Worm (Caenorhabditis elegans): ENCODE results near the gene Y54G2A.18.

Gene Y54G2A.18

DNA sequence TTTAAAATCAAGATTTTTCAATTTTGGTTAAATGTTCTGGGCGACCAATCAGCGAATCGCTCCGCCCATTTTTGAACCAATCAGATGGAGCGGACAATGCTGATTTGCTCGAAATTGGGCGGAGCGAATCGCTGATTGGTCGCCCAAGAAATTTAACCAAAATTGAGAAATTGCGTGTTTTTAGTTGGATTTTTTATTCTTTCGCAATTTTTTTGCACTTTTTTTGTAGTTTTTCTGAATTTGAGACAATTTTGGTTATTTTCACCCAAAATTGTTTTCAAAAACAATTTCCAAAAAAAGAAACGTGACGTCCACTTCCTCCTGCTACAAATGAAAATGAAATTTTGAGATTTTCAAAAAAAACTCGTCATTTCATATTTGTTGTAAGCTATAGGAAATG lies 5.6 kb downstream of the Y54G2A.18 start, which contains the start of gene dml-1:
TSS of gene dml-1 (plus strand) at position 301 of the 400 bp plus-strand sequence.
- TF ChIP-seq hnd-1 (tag; optimal IDR thresholded peaks at IDR 0.05) (no peak), hmg-4 (GFP tag; optimal IDR thresholded peaks at IDR 0.05) (no peak), tbx-37 (GFP tag; conservative IDR thresholded peaks at IDR 0.05) (no peak)

DNA sequence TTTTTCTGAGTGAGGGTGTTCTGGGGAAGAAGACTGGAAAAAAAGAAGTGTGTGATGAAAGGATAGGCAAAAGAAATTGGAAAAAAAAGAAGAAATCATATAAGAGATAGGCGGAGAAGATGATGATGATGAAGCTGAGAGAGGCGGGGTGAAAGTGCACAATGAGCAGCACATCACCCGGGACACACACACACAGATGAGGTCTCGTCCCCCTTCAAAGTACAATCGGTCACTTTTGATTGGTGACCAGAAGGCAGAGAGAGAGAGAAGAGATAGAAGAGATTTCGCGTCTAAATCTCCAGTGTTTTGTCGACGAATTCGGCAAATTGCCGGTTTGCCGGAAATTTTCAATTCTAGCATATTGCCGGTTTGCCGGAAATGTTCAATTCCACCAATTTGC lies 7.0 kb downstream of the Y54G2A.18 start:
- TF ChIP-seq sea-1 (GFP tag; conservative IDR thresholded peaks at IDR 0.05), result no peak
- no peak for TF ChIP-seq ama-1 (optimal IDR thresholded peaks at IDR 0.05)
- no peak for TF ChIP-seq ceh-36 (tag; optimal IDR thresholded peaks at IDR 0.05)
- TF ChIP-seq tbx-11 (GFP tag; IDR thresholded peaks at IDR 0.05), result no peak
- no peak for TF ChIP-seq hnd-1 (tag; optimal IDR thresholded peaks at IDR 0.05)
- TF ChIP-seq pes-1 (GFP tag; IDR thresholded peaks at IDR 0.05), result no peak
- TF ChIP-seq hmg-4 (GFP tag; optimal IDR thresholded peaks at IDR 0.05), result no peak
- no peak for TF ChIP-seq scrt-1 (GFP tag; IDR thresholded peaks at IDR 0.05)
- no peak for TF ChIP-seq ets-7 (tag; optimal IDR thresholded peaks at IDR 0.05)

DNA sequence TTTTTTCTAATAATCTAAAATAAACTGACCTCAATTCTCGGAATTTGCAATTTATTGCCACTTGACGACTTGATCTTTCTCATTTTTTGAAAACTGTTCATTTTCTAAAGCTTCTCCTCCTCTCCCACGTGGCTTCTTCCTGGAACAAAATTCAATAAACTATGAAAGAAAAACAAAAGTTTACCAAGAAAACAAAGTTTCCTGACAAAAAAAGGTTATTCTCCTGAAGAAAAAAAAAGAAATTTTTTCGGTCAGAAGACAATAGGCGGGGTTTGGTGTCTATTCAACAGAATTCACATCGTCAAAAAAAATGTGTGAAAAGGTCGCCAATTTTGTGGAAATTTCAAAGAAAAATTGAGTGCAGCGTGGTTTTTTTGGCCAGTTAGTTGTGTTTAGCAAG lies 27.6 kb downstream of the Y54G2A.18 start, which contains the start of gene Y54G2A.16:
TSS of gene Y54G2A.16 (minus strand) at position 101 of the 400 bp plus-strand sequence.
- TF ChIP-seq hnd-1 (tag; optimal IDR thresholded peaks at IDR 0.05) (no peak), aly-1 (tag; optimal IDR thresholded peaks at IDR 0.05) (no peak), tbx-11 (GFP tag; IDR thresholded peaks at IDR 0.05) (no peak), pes-1 (GFP tag; IDR thresholded peaks at IDR 0.05) (no peak), ceh-13 (GFP tag; optimal IDR thresholded peaks at IDR 0.05) (no peak), ama-1 (optimal IDR thresholded peaks at IDR 0.05) (no peak), B0310.2 (tag; optimal IDR thresholded peaks at IDR 0.05) (no peak), ceh-36 (tag; optimal IDR thresholded peaks at IDR 0.05) (no peak), hmg-4 (GFP tag; optimal IDR thresholded peaks at IDR 0.05) (no peak), flt-1 (GFP tag; IDR thresholded peaks at IDR 0.05) (no peak), sea-1 (GFP tag; conservative IDR thresholded peaks at IDR 0.05) (no peak), tra-4 (tag; optimal IDR thresholded peaks at IDR 0.05) (no peak), ets-7 (tag; optimal IDR thresholded peaks at IDR 0.05) (no peak), F13C5.2 (tag; optimal IDR thresholded peaks at IDR 0.05) (no peak)

DNA sequence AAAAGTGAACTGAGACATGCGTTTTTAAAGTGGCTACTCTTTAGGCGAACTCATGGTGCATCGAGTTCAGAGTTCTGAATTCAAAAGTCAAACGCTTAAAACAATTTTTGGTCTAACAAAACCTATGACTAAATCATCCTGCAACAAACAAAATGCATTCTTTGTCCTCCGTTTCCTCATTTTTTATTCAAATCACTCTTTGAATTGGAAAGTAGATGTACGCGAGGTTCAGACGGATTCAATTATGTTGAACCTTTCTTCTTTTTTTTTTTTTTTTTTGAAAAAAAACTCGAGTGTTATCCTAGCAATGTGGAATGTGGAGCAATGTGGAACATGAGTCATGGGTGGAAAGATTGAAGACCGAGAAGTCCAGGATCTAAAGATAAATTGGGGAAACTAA lies 33.6 kb downstream of the Y54G2A.18 start:
- no peak for TF ChIP-seq F13C5.2 (tag; optimal IDR thresholded peaks at IDR 0.05)

DNA sequence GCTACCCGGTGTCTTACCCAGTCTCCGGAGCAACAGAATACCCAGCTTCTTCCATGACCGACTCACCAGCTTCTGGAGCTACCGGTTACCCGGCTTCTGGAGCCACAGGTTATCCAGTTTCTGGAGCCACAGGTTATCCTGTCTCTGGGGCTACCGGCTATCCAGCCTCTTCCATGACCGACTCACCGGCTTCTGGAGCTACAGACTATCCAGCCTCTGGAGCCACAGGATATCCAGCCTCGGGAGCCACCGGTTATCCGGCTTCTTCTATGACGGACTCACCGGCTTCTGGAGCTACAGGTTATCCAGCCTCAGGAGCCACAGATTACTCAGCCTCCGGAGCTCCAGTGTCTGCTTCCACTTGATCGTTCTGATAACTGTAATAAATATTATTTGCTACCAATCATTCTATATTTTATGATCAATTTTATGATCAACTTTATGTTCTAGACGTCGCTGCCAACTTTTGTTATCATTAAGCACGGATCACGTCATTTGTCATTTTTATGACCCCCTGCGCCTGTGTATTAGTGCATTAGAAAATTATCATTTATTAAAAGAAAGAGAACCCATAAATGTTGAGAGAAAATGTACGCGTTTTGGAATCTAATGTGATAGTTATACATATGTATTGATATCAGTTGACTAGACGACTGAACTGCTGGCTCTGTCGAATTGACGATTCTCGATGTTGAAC lies 37.1 kb downstream of the Y54G2A.18 start:
- no peak for TF ChIP-seq tra-4 (tag; optimal IDR thresholded peaks at IDR 0.05)
- no peak for TF ChIP-seq F13C5.2 (tag; optimal IDR thresholded peaks at IDR 0.05)
- no peak for TF ChIP-seq ama-1 (optimal IDR thresholded peaks at IDR 0.05)
- no peak for TF ChIP-seq ets-7 (tag; optimal IDR thresholded peaks at IDR 0.05)
- no peak for TF ChIP-seq scrt-1 (GFP tag; IDR thresholded peaks at IDR 0.05)
- no peak for TF ChIP-seq hnd-1 (tag; optimal IDR thresholded peaks at IDR 0.05)
- TF ChIP-seq flt-1 (GFP tag; IDR thresholded peaks at IDR 0.05), result no peak
- TF ChIP-seq ceh-13 (GFP tag; optimal IDR thresholded peaks at IDR 0.05), result no peak
- TF ChIP-seq sea-1 (GFP tag; conservative IDR thresholded peaks at IDR 0.05), result no peak
- TF ChIP-seq tbx-37 (GFP tag; conservative IDR thresholded peaks at IDR 0.05), result no peak
- no peak for TF ChIP-seq B0310.2 (tag; optimal IDR thresholded peaks at IDR 0.05)
- TF ChIP-seq aly-1 (tag; optimal IDR thresholded peaks at IDR 0.05), result no peak
- no peak for TF ChIP-seq pes-1 (GFP tag; IDR thresholded peaks at IDR 0.05)
- TF ChIP-seq hmg-4 (GFP tag; optimal IDR thresholded peaks at IDR 0.05), result no peak

DNA sequence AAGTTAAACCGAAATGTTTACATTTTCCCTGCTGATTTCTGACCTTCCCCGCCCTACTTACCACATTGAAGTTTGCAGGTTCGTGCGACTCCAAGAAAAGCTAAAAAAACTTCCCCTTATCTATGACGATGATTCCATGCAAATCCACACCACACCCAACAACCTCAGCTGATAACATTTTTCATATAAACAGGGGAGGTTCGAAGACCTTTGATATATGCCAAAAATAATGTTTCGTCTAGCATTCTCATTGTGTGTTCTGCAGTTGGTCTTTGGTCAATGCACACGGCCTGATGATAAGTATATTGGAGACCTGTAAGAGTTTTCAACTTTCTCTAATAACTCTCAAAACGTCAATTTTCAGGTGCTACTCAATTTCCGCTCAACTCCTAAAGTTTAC lies 38.1 kb downstream of the Y54G2A.18 start:
- TF ChIP-seq sea-1 (GFP tag; conservative IDR thresholded peaks at IDR 0.05), result no peak
- no peak for TF ChIP-seq F13C5.2 (tag; optimal IDR thresholded peaks at IDR 0.05)
- TF ChIP-seq ceh-36 (tag; optimal IDR thresholded peaks at IDR 0.05), result no peak
- TF ChIP-seq hmbx-1 (tag; optimal IDR thresholded peaks at IDR 0.05), result no peak
- TF ChIP-seq aly-1 (tag; optimal IDR thresholded peaks at IDR 0.05), result no peak
- no peak for TF ChIP-seq tbx-37 (GFP tag; conservative IDR thresholded peaks at IDR 0.05)
- no peak for TF ChIP-seq hnd-1 (tag; optimal IDR thresholded peaks at IDR 0.05)
- TF ChIP-seq flt-1 (GFP tag; IDR thresholded peaks at IDR 0.05), result no peak
- TF ChIP-seq ets-7 (tag; optimal IDR thresholded peaks at IDR 0.05), result no peak
- TF ChIP-seq tra-4 (tag; optimal IDR thresholded peaks at IDR 0.05), result no peak
- TF ChIP-seq ama-1 (optimal IDR thresholded peaks at IDR 0.05), result no peak
- no peak for TF ChIP-seq scrt-1 (GFP tag; IDR thresholded peaks at IDR 0.05)
- TF ChIP-seq pes-1 (GFP tag; IDR thresholded peaks at IDR 0.05), result no peak
- TF ChIP-seq ceh-13 (GFP tag; optimal IDR thresholded peaks at IDR 0.05), result no peak
- TF ChIP-seq B0310.2 (tag; optimal IDR thresholded peaks at IDR 0.05), result no peak
- no peak for TF ChIP-seq tbx-11 (GFP tag; IDR thresholded peaks at IDR 0.05)
- TF ChIP-seq hmg-4 (GFP tag; optimal IDR thresholded peaks at IDR 0.05), result no peak

DNA sequence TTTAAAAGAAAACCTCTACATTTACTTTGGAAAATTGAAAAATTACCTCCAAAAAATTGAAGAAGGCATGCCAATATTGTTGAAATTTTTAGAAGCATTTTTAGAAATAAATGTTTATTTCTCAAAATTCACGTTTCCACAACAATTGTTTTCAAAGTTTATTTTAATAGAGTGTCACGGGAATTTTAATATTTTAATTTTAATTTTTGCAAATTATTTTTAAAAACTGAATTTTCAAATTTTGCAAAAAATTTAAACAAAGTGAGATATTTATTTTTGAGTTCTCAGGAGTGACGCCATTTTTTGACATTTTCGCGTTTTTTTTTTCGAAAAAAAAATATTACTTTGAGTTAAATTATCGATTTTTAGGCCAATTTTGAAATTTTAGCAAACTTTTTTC lies 39.1 kb downstream of the Y54G2A.18 start, which contains the start of gene Y54G2A.49:
TSS of gene Y54G2A.49 (minus strand) at position 101 of the 400 bp plus-strand sequence.
- no peak for TF ChIP-seq hmbx-1 (tag; optimal IDR thresholded peaks at IDR 0.05)
- no peak for TF ChIP-seq ets-7 (tag; optimal IDR thresholded peaks at IDR 0.05)
- TF ChIP-seq tbx-37 (GFP tag; conservative IDR thresholded peaks at IDR 0.05), result no peak
- TF ChIP-seq ama-1 (optimal IDR thresholded peaks at IDR 0.05), result no peak

DNA sequence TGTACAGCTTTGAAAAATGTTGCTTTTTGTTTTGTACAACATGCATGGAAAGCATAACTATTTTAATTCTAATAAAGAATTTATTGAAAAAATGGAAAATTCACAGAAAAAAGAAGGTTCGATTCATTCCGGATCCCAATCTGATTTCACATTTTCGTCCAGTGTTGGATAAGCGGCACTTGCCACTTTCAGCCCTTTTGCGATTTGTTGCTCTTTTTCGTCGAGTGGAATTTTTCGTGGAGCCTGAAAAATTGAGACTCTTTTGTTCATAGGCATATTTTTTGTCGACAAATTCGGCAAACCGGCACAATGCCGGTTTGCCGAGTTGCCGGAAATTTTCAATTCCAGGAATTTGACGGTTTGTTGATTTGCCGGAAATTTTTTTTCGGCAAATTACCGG lies 40.7 kb downstream of the Y54G2A.18 start:
- no peak for TF ChIP-seq ets-7 (tag; optimal IDR thresholded peaks at IDR 0.05)
- TF ChIP-seq scrt-1 (GFP tag; IDR thresholded peaks at IDR 0.05), result no peak
- no peak for TF ChIP-seq hmbx-1 (tag; optimal IDR thresholded peaks at IDR 0.05)
- no peak for TF ChIP-seq sea-1 (GFP tag; conservative IDR thresholded peaks at IDR 0.05)
- TF ChIP-seq hnd-1 (tag; optimal IDR thresholded peaks at IDR 0.05), result no peak
- TF ChIP-seq flt-1 (GFP tag; IDR thresholded peaks at IDR 0.05), result no peak
- no peak for TF ChIP-seq tbx-37 (GFP tag; conservative IDR thresholded peaks at IDR 0.05)
- no peak for TF ChIP-seq tbx-11 (GFP tag; IDR thresholded peaks at IDR 0.05)
- TF ChIP-seq aly-1 (tag; optimal IDR thresholded peaks at IDR 0.05), result no peak
- no peak for TF ChIP-seq ceh-36 (tag; optimal IDR thresholded peaks at IDR 0.05)
- TF ChIP-seq ama-1 (optimal IDR thresholded peaks at IDR 0.05), result no peak
- TF ChIP-seq ceh-13 (GFP tag; optimal IDR thresholded peaks at IDR 0.05), result no peak
- no peak for TF ChIP-seq tra-4 (tag; optimal IDR thresholded peaks at IDR 0.05)
- TF ChIP-seq F13C5.2 (tag; optimal IDR thresholded peaks at IDR 0.05), result no peak

All from whole organism, early embryonic.